Fruit fly (Drosophila melanogaster) Kc167 (cell line): ENCODE results near the gene beta4GalNAcTB.

Experiments used
- Myc ChIP-seq: fragments of >200 bp; optimal IDR thresholded peaks from 2 replicates; lab custom pipeline; 2017; ENCODE audit warnings: missing external identifiers
- Sin3A ChIP-seq: fragments of >200 bp; optimal IDR thresholded peaks from 2 replicates; lab custom pipeline; 2018; ENCODE audit warnings: missing external identifiers
- h ChIP-seq: fragments of >200 bp; optimal IDR thresholded peaks from 3 replicates; lab custom pipeline; 2018; ENCODE audit warnings: missing external identifiers
- ttk ChIP-seq: sonication (Bioruptor generic); optimal IDR thresholded peaks from 2 replicates; lab custom pipeline; 2017; ENCODE audit warnings: missing external identifiers

DNA sequence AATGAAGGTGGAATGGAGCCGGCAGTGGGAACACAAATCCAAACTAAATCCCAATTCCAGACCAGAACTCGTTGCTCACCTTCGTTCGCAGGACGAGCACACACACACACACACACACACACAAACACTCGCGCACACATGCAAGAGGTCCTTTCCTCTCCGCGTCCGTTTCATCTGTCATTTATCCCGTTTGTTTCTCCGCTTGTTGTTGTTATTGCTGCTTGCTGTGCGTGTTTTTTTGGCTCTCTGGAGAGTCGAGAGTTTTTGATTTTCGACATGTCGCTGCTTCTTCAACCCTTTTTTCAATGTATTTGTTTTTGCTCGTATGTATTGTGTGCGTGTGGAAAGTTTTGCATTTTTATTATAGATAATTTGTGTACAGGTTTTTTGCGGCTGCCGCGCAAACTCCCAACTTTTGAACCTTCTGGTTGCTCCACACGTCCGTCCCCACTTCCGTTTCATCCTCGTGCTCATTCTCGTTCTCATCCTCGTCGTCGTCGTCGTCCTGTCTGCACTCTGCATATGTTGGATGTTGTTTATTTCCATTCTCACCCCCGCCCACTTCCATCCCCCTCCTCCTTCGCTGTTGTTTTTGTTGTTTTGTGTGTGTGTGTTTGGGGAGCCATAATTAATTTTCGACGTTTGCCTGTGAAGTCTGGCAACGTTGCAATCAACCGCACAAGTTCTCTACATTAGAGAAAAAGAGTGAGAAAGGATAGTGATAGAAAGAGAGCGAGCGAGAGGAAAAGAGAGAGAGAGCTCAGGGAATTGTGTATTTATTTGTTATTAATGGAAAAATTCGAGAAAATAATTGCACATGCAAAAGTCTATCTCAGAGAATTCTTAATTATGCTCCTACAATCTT lies 35.6 kb upstream of the beta4GalNAcTB start:
- TF ChIP-seq Myc (lab: Kevin White, UChicago) (no peak), Sin3A (lab: Kevin White, UChicago) (no peak), h (lab: Kevin White, UChicago) (no peak), ttk (no peak)
